Worm (Caenorhabditis elegans): ENCODE measurements around the gene nspe-8.

ce11 chrII:12617586-12617985 lies 4.2 kb downstream of the nspe-8 start, which contains the start of gene nspe-3:
- TF ChIP-seq pes-1 (GFP tag; IDR thresholded peaks at IDR 0.05) (no peak), sea-1 (GFP tag; conservative IDR thresholded peaks at IDR 0.05) (no peak), ama-1 (optimal IDR thresholded peaks at IDR 0.05) (no peak), flt-1 (GFP tag; IDR thresholded peaks at IDR 0.05) (no peak), aly-1 (tag; optimal IDR thresholded peaks at IDR 0.05) (no peak), tra-4 (tag; optimal IDR thresholded peaks at IDR 0.05) (no peak), ceh-36 (tag; optimal IDR thresholded peaks at IDR 0.05) (no peak), hmbx-1 (tag; optimal IDR thresholded peaks at IDR 0.05) (no peak), F13C5.2 (tag; optimal IDR thresholded peaks at IDR 0.05) (no peak), B0310.2 (tag; optimal IDR thresholded peaks at IDR 0.05) (no peak), tbx-37 (GFP tag; conservative IDR thresholded peaks at IDR 0.05) (no peak), hmg-4 (GFP tag; optimal IDR thresholded peaks at IDR 0.05) (no peak)

All from whole organism, early embryonic.